Fruit fly (Drosophila melanogaster) whole organism, embryonic: ENCODE data around the gene CG33268.

Experiments
- CG10543 ChIP-seq: fragments of 200-800 bp; sonication (Bioruptor generic); optimal IDR thresholded peaks from 3 replicates; lab custom pipeline; 2017; ENCODE audit warnings: missing biosample characterization, mild to moderate bottlenecking, missing genetic modification characterization, moderate library complexity
- CG11504 ChIP-seq: fragments of 200-800 bp; sonication (Bioruptor generic); optimal IDR thresholded peaks from 3 replicates; lab custom pipeline; 2019; ENCODE audit warnings: missing biosample characterization, mild to moderate bottlenecking, missing genetic modification characterization, moderate library complexity
- CG12071 ChIP-seq: fragments of 200-800 bp; sonication (Bioruptor generic); optimal IDR thresholded peaks from 3 replicates; lab custom pipeline; 2018; ENCODE audit warnings: missing biosample characterization, mild to moderate bottlenecking, missing genetic modification characterization
- CG12155 ChIP-seq: fragments of 200-800 bp; sonication (Bioruptor generic); optimal IDR thresholded peaks from 3 replicates; lab custom pipeline; 2016; ENCODE audit warnings: missing biosample characterization, missing genetic modification characterization
- CG1233 ChIP-seq: fragments of 200-800 bp; sonication (Bioruptor generic); optimal IDR thresholded peaks from 4 replicates; lab custom pipeline; 2018; ENCODE audit warnings: missing biosample characterization, mild to moderate bottlenecking, missing genetic modification characterization
- CG13424 ChIP-seq: fragments of 200-800 bp; sonication (Bioruptor generic); optimal IDR thresholded peaks from 2 replicates; lab custom pipeline; 2019; ENCODE audit warnings: missing biosample characterization, mild to moderate bottlenecking, missing genetic modification characterization, moderate library complexity
- CG17328 ChIP-seq: fragments of 200-800 bp; sonication (Bioruptor generic); IDR thresholded peaks from 2 replicates; pipeline ENCODE4 v1.3.6; 2022; ENCODE audit warnings: missing biosample characterization, missing genetic modification characterization
- CG17912 ChIP-seq: fragments of 200-800 bp; sonication (Bioruptor generic); optimal IDR thresholded peaks from 2 replicates; lab custom pipeline; 2018; ENCODE audit warnings: missing biosample characterization, mild to moderate bottlenecking, missing genetic modification characterization
- CG2199 ChIP-seq: fragments of 200-800 bp; sonication (Bioruptor generic); IDR thresholded peaks from 3 replicates; pipeline ENCODE4 v1.3.6; 2022; ENCODE audit warnings: missing biosample characterization, missing genetic modification characterization
- CG3163 ChIP-seq: fragments of 200-800 bp; sonication (Bioruptor generic); optimal IDR thresholded peaks from 3 replicates; lab custom pipeline; 2016; ENCODE audit warnings: missing biosample characterization, missing genetic modification characterization
- CG34422 ChIP-seq: fragments of 200-800 bp; sonication (Bioruptor generic); IDR thresholded peaks from 3 replicates; pipeline ENCODE4 v1.3.6; 2022; ENCODE audit warnings: missing biosample characterization, missing genetic modification characterization
- CG42726 ChIP-seq: fragments of 200-800 bp; sonication (Bioruptor generic); IDR thresholded peaks from 2 replicates; pipeline ENCODE4 v1.3.6; 2022; ENCODE audit warnings: missing biosample characterization, missing genetic modification characterization; ENCODE audit not compliant: partially characterized antibody
- CG4404 ChIP-seq: fragments of 200-800 bp; sonication (Bioruptor generic); IDR thresholded peaks from 2 replicates; pipeline ENCODE4 v1.3.6; 2022; ENCODE audit warnings: missing biosample characterization, missing genetic modification characterization
- CG4424 ChIP-seq: fragments of 200-800 bp; sonication (Bioruptor generic); optimal IDR thresholded peaks from 3 replicates; lab custom pipeline; 2016; ENCODE audit warnings: missing biosample characterization, missing genetic modification characterization
- CG4820 ChIP-seq: fragments of 200-800 bp; sonication (Bioruptor generic); optimal IDR thresholded peaks from 3 replicates; lab custom pipeline; 2016; ENCODE audit warnings: missing biosample characterization, missing genetic modification characterization
- CG6854 ChIP-seq: fragments of 200-800 bp; sonication (Bioruptor generic); optimal IDR thresholded peaks from 3 replicates; lab custom pipeline; 2017; ENCODE audit warnings: missing biosample characterization, mild to moderate bottlenecking, missing genetic modification characterization
- CG7928 ChIP-seq: fragments of 200-800 bp; sonication (Bioruptor generic); optimal IDR thresholded peaks from 2 replicates; lab custom pipeline; 2017; ENCODE audit warnings: missing biosample characterization, mild to moderate bottlenecking, missing genetic modification characterization
- CrebB ChIP-seq: fragments of 200-800 bp; sonication (Bioruptor generic); optimal IDR thresholded peaks from 3 replicates; lab custom pipeline; 2018; ENCODE audit warnings: missing biosample characterization, mild to moderate bottlenecking, missing genetic modification characterization
- Dll ChIP-seq: fragments of 200-800 bp; sonication (Bioruptor generic); IDR thresholded peaks from 4 replicates; pipeline ENCODE4 v1.3.6; 2022; ENCODE audit warnings: missing biosample characterization, missing genetic modification characterization; ENCODE audit not compliant: partially characterized antibody
- Eip74EF ChIP-seq, 2 experiments: fragments of 200-800 bp in 1 of 2; fragments of >200 bp in 1 of 2; sonication (Bioruptor generic) in 1 of 2; optimal IDR thresholded peaks; 2 replicates each; lab custom pipeline; 2017 to 2019; ENCODE audit warnings: missing biosample characterization in 2 of 2, missing genetic modification characterization in 2 of 2, mild to moderate bottlenecking in 1 of 2, moderate library complexity in 1 of 2
- HLH3B ChIP-seq: fragments of 200-800 bp; sonication (Bioruptor generic); IDR thresholded peaks from 2 replicates; pipeline ENCODE4 v1.3.6; 2022; ENCODE audit warnings: missing biosample characterization, missing genetic modification characterization
- HLHmδ ChIP-seq: fragments of 200-800 bp; sonication (Bioruptor generic); optimal IDR thresholded peaks from 2 replicates; lab custom pipeline; 2018; ENCODE audit warnings: missing biosample characterization, mild to moderate bottlenecking, missing genetic modification characterization, moderate library complexity
- Hand ChIP-seq: fragments of 200-800 bp; sonication (Bioruptor generic); optimal IDR thresholded peaks from 2 replicates; lab custom pipeline; 2017; ENCODE audit warnings: mild to moderate bottlenecking, missing biosample characterization, missing genetic modification reagents, missing genetic modification characterization
- Hey ChIP-seq: fragments of 200-800 bp; sonication (Bioruptor generic); optimal IDR thresholded peaks from 3 replicates; lab custom pipeline; 2018; ENCODE audit warnings: missing biosample characterization, mild to moderate bottlenecking, missing genetic modification characterization
- NFAT ChIP-seq: fragments of 200-800 bp; sonication (Bioruptor generic); IDR thresholded peaks from 2 replicates; pipeline ENCODE4 v1.3.6; 2022; ENCODE audit warnings: missing biosample characterization, missing genetic modification characterization
- Nf-YB ChIP-seq: fragments of 200-800 bp; sonication (Bioruptor generic); optimal IDR thresholded peaks from 3 replicates; lab custom pipeline; 2019; ENCODE audit warnings: missing biosample characterization, mild to moderate bottlenecking, missing genetic modification characterization, moderate library complexity
- Oli ChIP-seq: fragments of 200-800 bp; sonication (Bioruptor generic); optimal IDR thresholded peaks from 2 replicates; lab custom pipeline; 2018; ENCODE audit warnings: missing biosample characterization, mild to moderate bottlenecking, missing genetic modification characterization, moderate library complexity
- Stat92E ChIP-seq, 3 experiments: fragments of >200 bp in 2 of 3; fragments of 200-800 bp in 1 of 3; sonication (Bioruptor generic) in 1 of 3; optimal IDR thresholded peaks; 2 replicates each; lab custom pipeline; 2017 to 2019; ENCODE audit warnings: missing biosample characterization in 3 of 3, missing genetic modification characterization in 3 of 3, mild to moderate bottlenecking in 1 of 3, moderate library complexity in 1 of 3
- bigmax ChIP-seq: fragments of 200-800 bp; sonication (Bioruptor generic); optimal IDR thresholded peaks from 2 replicates; lab custom pipeline; 2018; ENCODE audit warnings: missing biosample characterization, mild to moderate bottlenecking, missing genetic modification characterization
- bsh ChIP-seq, 2 experiments: fragments of 200-800 bp; sonication (Bioruptor generic); optimal IDR thresholded peaks; 2 replicates each; lab custom pipeline; 2017 to 2018; ENCODE audit warnings: mild to moderate bottlenecking in 2 of 2, missing biosample characterization in 2 of 2, missing genetic modification characterization in 2 of 2, moderate library complexity in 1 of 2
- chinmo ChIP-seq: fragments of 200-800 bp; sonication (Bioruptor generic); IDR thresholded peaks from 4 replicates; pipeline ENCODE4 v1.3.6; 2022; ENCODE audit warnings: missing biosample characterization, missing genetic modification characterization; ENCODE audit not compliant: partially characterized antibody
- dpn ChIP-seq, 2 experiments: fragments of 200-800 bp; sonication (Bioruptor generic); optimal IDR thresholded peaks; 3 replicates each; lab custom pipeline; 2016; ENCODE audit warnings: missing biosample characterization in 2 of 2, missing genetic modification characterization in 2 of 2
- ems ChIP-seq: fragments of 200-800 bp; sonication (Bioruptor generic); optimal IDR thresholded peaks from 3 replicates; lab custom pipeline; 2016; ENCODE audit warnings: missing biosample characterization, missing genetic modification characterization
- exex ChIP-seq: fragments of 200-800 bp; sonication (Bioruptor generic); optimal IDR thresholded peaks from 4 replicates; lab custom pipeline; 2018; ENCODE audit warnings: missing biosample characterization, mild to moderate bottlenecking, missing genetic modification characterization, moderate library complexity
- fd64A ChIP-seq: fragments of 200-800 bp; sonication (Bioruptor generic); optimal IDR thresholded peaks from 3 replicates; lab custom pipeline; 2018; ENCODE audit warnings: missing biosample characterization, mild to moderate bottlenecking, missing genetic modification characterization
- her ChIP-seq: fragments of 200-800 bp; sonication (Bioruptor generic); optimal IDR thresholded peaks from 2 replicates; lab custom pipeline; 2016; ENCODE audit warnings: missing biosample characterization, missing genetic modification characterization
- pita ChIP-seq: fragments of 200-800 bp; sonication (Bioruptor generic); optimal IDR thresholded peaks from 2 replicates; lab custom pipeline; 2017; ENCODE audit warnings: missing biosample characterization, mild to moderate bottlenecking, missing genetic modification characterization
- sd ChIP-seq: fragments of 200-800 bp; sonication (Bioruptor generic); optimal IDR thresholded peaks from 3 replicates; lab custom pipeline; 2018; ENCODE audit warnings: missing biosample characterization, mild to moderate bottlenecking, missing genetic modification characterization, moderate library complexity
- slbo ChIP-seq: fragments of 200-800 bp; sonication (Bioruptor generic); IDR thresholded peaks from 2 replicates; pipeline ENCODE4 v1.3.6; 2022; ENCODE audit warnings: missing biosample characterization, missing genetic modification characterization
- tap ChIP-seq: fragments of 200-800 bp; optimal IDR thresholded peaks from 3 replicates; lab custom pipeline; 2019; ENCODE audit warnings: missing biosample characterization, mild to moderate bottlenecking, missing genetic modification characterization, moderate library complexity
- tin ChIP-seq: fragments of 200-800 bp; sonication (Bioruptor generic); optimal IDR thresholded peaks from 3 replicates; lab custom pipeline; 2016; ENCODE audit warnings: missing biosample characterization, missing genetic modification characterization
- tna ChIP-seq: fragments of 200-800 bp; sonication (Bioruptor generic); IDR thresholded peaks from 2 replicates; pipeline ENCODE4 v1.3.6; 2022; ENCODE audit warnings: missing biosample characterization, missing genetic modification characterization; ENCODE audit not compliant: partially characterized antibody
- unc-4 ChIP-seq: fragments of 200-800 bp; sonication (Bioruptor generic); IDR thresholded peaks from 2 replicates; pipeline ENCODE4 v1.3.6; 2022; ENCODE audit warnings: missing biosample characterization, missing genetic modification characterization; ENCODE audit not compliant: partially characterized antibody
- vfl ChIP-seq: fragments of 200-800 bp; sonication (Bioruptor generic); optimal IDR thresholded peaks from 2 replicates; lab custom pipeline; 2016; ENCODE audit warnings: missing biosample characterization, missing genetic modification characterization
- yki ChIP-seq: fragments of >200 bp; optimal IDR thresholded peaks from 3 replicates; lab custom pipeline; 2018
- zen ChIP-seq: fragments of 200-800 bp; sonication (Bioruptor generic); optimal IDR thresholded peaks from 3 replicates; lab custom pipeline; 2018; ENCODE audit warnings: missing biosample characterization, mild to moderate bottlenecking, missing genetic modification characterization, moderate library complexity
- zen2 ChIP-seq: fragments of 200-800 bp; sonication (Bioruptor generic); IDR thresholded peaks from 3 replicates; pipeline ENCODE4 v1.3.6; 2022; ENCODE audit warnings: missing biosample characterization, missing genetic modification characterization; ENCODE audit not compliant: partially characterized antibody

CG33268 gene

dm6 chr3L:11552996-11553671, 37.9 kb downstream of the CG33268 start (continued):
- TF ChIP-seq pita (GFP tag; lab: Kevin White, UChicago), result no peak
- peak; percentile 74; the same call in 1 of the 3 replicates for TF ChIP-seq CG2199 (GFP tag; lab: Robert Waterston, UW)
- TF ChIP-seq CG34422 (GFP tag; lab: Robert Waterston, UW), result peak; percentile 51; the same call in 2 of the 3 replicates
- TF ChIP-seq bigmax (GFP tag; lab: Kevin White, UChicago), result peak; percentile 0
- peak; percentile 57 for TF ChIP-seq CrebB (tag; lab: Kevin White, UChicago)
- TF ChIP-seq slbo, result peak; percentile 29; the same call in 1 of the 2 replicates
- peak; percentile 7 for TF ChIP-seq CG17912 (GFP tag; lab: Kevin White, UChicago)
- peak in 1 of 3 experiments; percentile 70 for TF ChIP-seq Stat92E (GFP tag; optimal IDR thresholded peaks at IDR 0.05; lab: Kevin White, UChicago)
- peak; percentile 69 for TF ChIP-seq CG12071 (GFP tag; lab: Kevin White, UChicago)
- TF ChIP-seq Dll, result peak; percentile 82
- TF ChIP-seq tap (tag; lab: Kevin White, UChicago), result peak; percentile 18
- peak; percentile 95 for TF ChIP-seq zen2 (GFP tag; lab: Robert Waterston, UW)
- no peak for TF ChIP-seq CG13424 (tag; lab: Kevin White, UChicago)
- TF ChIP-seq Oli (tag; lab: Kevin White, UChicago), result peak; percentile 9
- TF ChIP-seq CG3163 (GFP tag; lab: Kevin White, UChicago), result peak; percentile 59
- TF ChIP-seq CG4404, result no peak
- peak; percentile 61; the same call in 1 of the 2 replicates for TF ChIP-seq NFAT
- no peak for TF ChIP-seq Hey (tag; lab: Kevin White, UChicago)
- TF ChIP-seq HLH3B (GFP tag; lab: Robert Waterston, UW), result 0 out of 2 replicates have a peak, but pooled peaks have one; percentile 11
- TF ChIP-seq zen (tag; lab: Kevin White, UChicago), result no peak
- TF ChIP-seq CG10543 (GFP tag; lab: Kevin White, UChicago), result peak; percentile 78
- peak; percentile 98 for TF ChIP-seq chinmo (GFP tag; lab: Robert Waterston, UW)
- peak; percentile 29 for TF ChIP-seq CG6854 (GFP tag; lab: Kevin White, UChicago)
- peak; percentile 72 for TF ChIP-seq Hand (GFP tag; lab: Kevin White, UChicago)
- peak; percentile 100 for TF ChIP-seq CG11504
- TF ChIP-seq CG7928 (GFP tag; lab: Kevin White, UChicago), result no peak
- peak; percentile 34; the same call in 1 of the 2 replicates for TF ChIP-seq tna (GFP tag; lab: Robert Waterston, UW)
- TF ChIP-seq dpn (GFP tag; optimal IDR thresholded peaks at IDR 0.05; lab: Kevin White, UChicago), result peak in 1 of 2 experiments; percentile 10
- TF ChIP-seq CG4820 (GFP tag; lab: Kevin White, UChicago), result no peak
- peak; percentile 100 for TF ChIP-seq CG4424 (GFP tag; lab: Kevin White, UChicago)
- TF ChIP-seq tin (GFP tag; lab: Kevin White, UChicago), result peak; percentile 7
- TF ChIP-seq vfl (GFP tag; lab: Kevin White, UChicago), result peak; percentile 29
- peak; percentile 58; the same call in 1 of the 2 replicates for TF ChIP-seq CG42726 (GFP tag; lab: Robert Waterston, UW)
- TF ChIP-seq ems (GFP tag; lab: Kevin White, UChicago), result no peak
- peak; percentile 62 for TF ChIP-seq unc-4
- TF ChIP-seq sd (tag; lab: Kevin White, UChicago), result peak; percentile 57
- peak; percentile 6 for TF ChIP-seq fd64A (GFP tag; lab: Kevin White, UChicago)
- TF ChIP-seq her (GFP tag; lab: Kevin White, UChicago), result no peak
- peak; percentile 96 for TF ChIP-seq yki (lab: Kevin White, UChicago)
- TF ChIP-seq CG17328 (GFP tag; lab: Robert Waterston, UW), result 0 out of 2 replicates have a peak, but pooled peaks have one; percentile 11
- TF ChIP-seq exex (tag; lab: Kevin White, UChicago), result no peak
- peak in 1 of 2 experiments; percentile 79 for TF ChIP-seq bsh (GFP tag; optimal IDR thresholded peaks at IDR 0.05; lab: Kevin White, UChicago)
- TF ChIP-seq CG12155 (GFP tag; lab: Kevin White, UChicago), result peak; percentile 25
- peak; percentile 47 for TF ChIP-seq Nf-YB
- TF ChIP-seq CG1233, result no peak
- TF ChIP-seq HLHmδ, result peak; percentile 15
- peak in 1 of 2 experiments; percentile 67 for TF ChIP-seq Eip74EF (GFP tag; optimal IDR thresholded peaks at IDR 0.05; lab: Kevin White, UChicago)
